Fruit fly (Drosophila melanogaster) whole organism, wandering third instar larva: ENCODE data around the gene Acn.

Experiments used
- Dfd ChIP-seq: fragments of >200 bp; optimal IDR thresholded peaks from 2 replicates; lab custom pipeline; 2017; ENCODE audit warnings: missing biosample characterization, missing genetic modification characterization
- Hnf4 ChIP-seq: fragments of 200-800 bp; sonication (Bioruptor generic); optimal IDR thresholded peaks from 2 replicates; lab custom pipeline; 2016; ENCODE audit warnings: missing biosample characterization, mild to moderate bottlenecking, missing genetic modification characterization
- pan ChIP-seq: fragments of >200 bp; optimal IDR thresholded peaks from 2 replicates; lab custom pipeline; 2017
- psq ChIP-seq: fragments of 200-800 bp; sonication (Bioruptor generic); optimal IDR thresholded peaks from 3 replicates; lab custom pipeline; 2017; ENCODE audit warnings: missing biosample characterization, mild to moderate bottlenecking, missing genetic modification characterization, moderate library complexity
- usp ChIP-seq: fragments of >200 bp; optimal IDR thresholded peaks from 2 replicates; lab custom pipeline; 2017; ENCODE audit warnings: missing biosample characterization, missing genetic modification characterization

- TF ChIP-seq Dfd (GFP tag; lab: Kevin White, UChicago) = no peak
- TF ChIP-seq usp (GFP tag; lab: Kevin White, UChicago) = no peak
- TF ChIP-seq pan = no peak
- TF ChIP-seq psq (GFP tag; lab: Kevin White, UChicago) = peak; percentile 64
- TF ChIP-seq Hnf4 (GFP tag; lab: Kevin White, UChicago) = peak; percentile 16
These were observed 23.6 kb upstream of the Acn start for dm6 chr2L:19021278-19022220.
